Worm (Caenorhabditis elegans) whole organism, L4/young adult: ENCODE measurements around the gene F46C5.6.

Source experiments
- W03F9.2 ChIP-seq: fragments of 150-350 bp; optimal IDR thresholded peaks from 2 replicates; lab custom pipeline; 2014; ENCODE audit warnings: missing biosample characterization, missing genetic modification characterization
- dao-5 ChIP-seq: sonication (generic microtip); optimal IDR thresholded peaks from 2 replicates; lab custom pipeline; 2016; ENCODE audit warnings: missing genotype, missing genetic modification characterization, moderate library complexity, missing compliant biosample characterization
- him-1 ChIP-seq: sonication (generic microtip); optimal IDR thresholded peaks from 2 replicates; lab custom pipeline; 2016; ENCODE audit warnings: missing genotype, missing genetic modification reagents, missing genetic modification characterization, missing compliant biosample characterization

Gene F46C5.6

DNA sequence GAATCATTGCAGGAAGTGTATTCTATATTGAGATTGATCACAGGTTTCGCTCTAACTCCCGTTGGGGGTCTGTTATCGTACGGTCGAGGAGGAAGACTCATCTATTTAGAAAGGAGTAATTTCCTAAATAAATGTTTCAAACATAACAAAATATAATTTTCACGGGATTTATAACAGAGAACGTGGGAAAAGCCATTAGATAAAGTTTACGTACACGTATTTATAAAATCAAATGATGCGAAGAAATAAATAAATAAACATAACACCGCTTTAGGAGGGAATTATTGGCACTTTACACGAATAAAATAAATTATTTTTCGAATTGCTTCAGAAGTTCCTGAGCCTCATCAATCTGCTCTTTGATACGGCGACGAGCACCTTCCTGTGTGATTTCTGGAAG, 35.8 kb downstream of the F46C5.6 start, which contains the start of gene F07H5.10:
F07H5.10 (minus strand) TSS at position 101 of the 400 bp plus-strand sequence.
- TF ChIP-seq him-1 (tag; lab: Kevin White, UChicago) (no peak), W03F9.2 (tag; lab: Kevin White, UChicago) (no peak), dao-5 (tag; lab: Kevin White, UChicago) (no peak)

DNA sequence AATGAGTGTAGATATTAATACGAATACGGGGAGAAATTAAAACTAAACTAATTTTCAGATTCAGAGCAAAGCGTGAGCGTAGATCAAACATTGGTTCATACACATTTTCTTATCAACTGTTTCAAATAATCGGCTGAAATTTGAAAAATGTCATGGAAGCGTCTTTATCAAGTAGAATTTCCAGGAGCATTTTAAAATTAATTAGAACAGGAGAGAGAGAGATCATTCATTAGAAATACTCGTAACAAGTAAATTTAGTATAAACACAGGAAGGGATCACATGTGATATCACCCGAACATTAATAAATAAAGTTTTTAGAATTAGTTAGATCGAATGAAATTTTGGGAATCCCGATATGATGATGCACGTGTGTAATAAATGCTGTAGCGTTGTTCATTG, 37.4 kb downstream of the F46C5.6 start, which contains the start of gene pho-13:
pho-13 (minus strand) TSS at position 101 of the 400 bp plus-strand sequence.
- TF ChIP-seq dao-5 (tag; lab: Kevin White, UChicago): no peak
- TF ChIP-seq him-1 (tag; lab: Kevin White, UChicago): no peak
- no peak for TF ChIP-seq W03F9.2 (tag; lab: Kevin White, UChicago)

DNA sequence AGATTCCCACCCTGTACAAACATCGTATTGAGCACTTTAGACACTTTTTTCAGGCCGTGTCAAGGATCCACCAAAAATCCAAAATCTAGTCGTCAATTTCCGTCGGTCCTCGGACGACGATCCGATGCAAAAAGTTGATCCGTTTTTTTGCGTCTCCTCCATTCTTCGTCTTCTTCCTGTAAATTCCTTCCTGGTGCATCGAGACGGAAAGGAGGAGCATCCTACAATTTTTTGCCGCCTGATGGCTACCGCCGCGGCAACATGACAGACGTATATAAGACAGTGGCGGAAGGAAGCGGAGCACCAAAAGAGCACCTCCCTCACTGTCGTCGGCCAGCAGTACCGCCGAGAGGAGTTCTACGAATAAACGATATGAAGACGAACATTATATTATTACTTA, 43.5 kb downstream of the F46C5.6 start, which contains the start of gene appg-2:
appg-2 (plus strand) TSS at position 301 of the 400 bp plus-strand sequence.
- TF ChIP-seq dao-5 (tag; lab: Kevin White, UChicago) (no peak), him-1 (tag; lab: Kevin White, UChicago) (no peak), W03F9.2 (tag; lab: Kevin White, UChicago) (no peak)

DNA sequence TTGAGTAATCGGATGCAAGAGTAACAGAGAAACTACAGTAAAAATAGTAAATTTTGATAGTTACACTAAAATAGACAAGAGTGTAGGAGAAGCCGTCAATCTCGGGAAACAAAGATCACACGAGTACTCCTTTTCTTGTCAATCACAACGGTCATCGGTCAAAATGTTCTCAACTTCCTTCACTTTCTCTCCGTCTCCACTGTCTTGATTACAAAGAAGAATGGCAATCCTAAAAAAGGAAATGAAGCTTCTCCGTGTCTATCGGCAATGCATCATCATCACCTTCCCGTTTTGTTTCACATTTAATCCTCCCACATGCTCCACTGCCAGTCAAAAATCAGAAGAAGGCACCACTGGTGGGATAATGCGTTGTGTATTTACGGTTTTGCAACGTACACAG, 44.6 kb downstream of the F46C5.6 start:
- no peak for TF ChIP-seq dao-5 (tag; lab: Kevin White, UChicago)
- no peak for TF ChIP-seq W03F9.2 (tag; lab: Kevin White, UChicago)
- no peak for TF ChIP-seq him-1 (tag; lab: Kevin White, UChicago)

- TF ChIP-seq W03F9.2 (tag; lab: Kevin White, UChicago) (peak; percentile 6), him-1 (tag; lab: Kevin White, UChicago) (peak; percentile 90), dao-5 (tag; lab: Kevin White, UChicago) (no peak)
Observed at ce11 chrII:8796391-8796790, 47.9 kb downstream of the F46C5.6 start.

DNA sequence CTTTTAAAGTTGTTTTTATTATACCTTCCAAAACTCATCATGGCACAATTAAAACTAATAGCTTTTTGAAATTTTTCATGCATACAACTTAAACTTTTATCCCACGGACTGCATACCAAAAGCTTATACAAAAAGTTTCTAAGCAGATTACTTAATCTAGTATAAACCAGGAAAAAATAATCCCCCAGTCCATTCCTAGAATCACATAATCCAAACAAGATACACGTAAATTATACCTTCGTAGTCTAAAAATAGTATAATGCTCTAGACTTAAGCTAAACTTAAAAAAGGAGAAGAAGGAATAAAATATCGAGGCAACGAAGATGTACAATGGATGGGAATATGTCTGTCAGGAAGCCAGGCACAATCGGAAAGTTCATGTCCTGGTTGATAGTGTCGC, 49.1 kb downstream of the F46C5.6 start:
- TF ChIP-seq dao-5 (tag; lab: Kevin White, UChicago) (no peak), him-1 (tag; lab: Kevin White, UChicago) (no peak), W03F9.2 (tag; lab: Kevin White, UChicago) (no peak)

- no peak for TF ChIP-seq W03F9.2 (tag; lab: Kevin White, UChicago)
- no peak for TF ChIP-seq him-1 (tag; lab: Kevin White, UChicago)
- TF ChIP-seq dao-5 (tag; lab: Kevin White, UChicago): no peak
Observed at ce11 chrII:8794072-8794471, 50.2 kb downstream of the F46C5.6 start, which contains the start of gene F07H5.7. F07H5.7 (minus strand) TSS chrII:8794172.

DNA sequence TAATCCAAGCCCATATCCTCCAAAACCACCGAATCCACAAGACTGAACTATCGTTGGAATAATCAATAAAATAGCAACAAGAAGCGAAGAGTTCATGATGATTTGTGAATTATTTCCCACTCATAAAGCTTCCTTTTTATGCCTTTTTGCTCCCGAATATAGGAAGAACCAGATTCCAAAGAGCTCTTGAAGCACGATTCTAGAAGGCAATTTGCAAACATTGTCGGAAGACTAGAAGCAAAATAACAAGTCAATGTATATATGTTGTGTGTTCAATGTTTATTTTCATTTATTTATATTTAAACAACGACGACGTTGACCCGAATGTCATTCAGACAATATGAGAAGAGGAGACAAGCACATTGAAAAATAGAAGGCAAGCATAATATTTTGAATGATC, 51.7 kb downstream of the F46C5.6 start, which contains the start of gene idpa-2:
idpa-2 (minus strand) TSS at position 101 of the 400 bp plus-strand sequence.
- TF ChIP-seq dao-5 (tag; lab: Kevin White, UChicago): no peak
- TF ChIP-seq W03F9.2 (tag; lab: Kevin White, UChicago): no peak
- no peak for TF ChIP-seq him-1 (tag; lab: Kevin White, UChicago)
